Worm (Caenorhabditis elegans) whole organism, L4/young adult: ENCODE measurements around the gene nstp-9.

Experiments
- W03F9.2 ChIP-seq: fragments of 150-350 bp; optimal IDR thresholded peaks from 2 replicates; lab custom pipeline; 2014; ENCODE audit warnings: missing biosample characterization, missing genetic modification characterization
- dao-5 ChIP-seq: sonication (generic microtip); optimal IDR thresholded peaks from 2 replicates; lab custom pipeline; 2016; ENCODE audit warnings: missing genotype, missing genetic modification characterization, moderate library complexity, missing compliant biosample characterization
- him-1 ChIP-seq: sonication (generic microtip); optimal IDR thresholded peaks from 2 replicates; lab custom pipeline; 2016; ENCODE audit warnings: missing genotype, missing genetic modification reagents, missing genetic modification characterization, missing compliant biosample characterization

DNA sequence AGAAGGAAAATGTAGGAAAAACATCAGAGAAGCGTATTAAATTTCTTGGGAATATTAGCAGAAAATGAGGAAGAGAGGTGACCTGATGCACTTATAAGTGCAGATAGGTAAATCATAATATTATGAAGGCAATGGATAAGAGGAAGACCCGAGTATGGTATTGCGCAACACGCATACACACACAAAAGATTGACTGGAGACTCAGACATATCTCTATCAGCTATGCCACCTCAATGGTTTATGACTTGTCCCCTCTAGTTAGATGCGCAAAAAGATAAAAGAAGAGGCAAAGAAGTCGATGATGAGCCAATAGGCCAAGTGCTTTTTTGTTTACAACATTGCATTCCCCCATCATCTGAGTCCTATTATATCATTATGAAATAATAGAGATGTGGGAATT, 12.6 kb upstream of the nstp-9 start:
- TF ChIP-seq W03F9.2 (no peak), him-1 (tag; lab: Kevin White, UChicago) (no peak), dao-5 (no peak)
